Fruit fly (Drosophila melanogaster): ENCODE measurements around the gene CG9776.

The CG9776 gene

DNA sequence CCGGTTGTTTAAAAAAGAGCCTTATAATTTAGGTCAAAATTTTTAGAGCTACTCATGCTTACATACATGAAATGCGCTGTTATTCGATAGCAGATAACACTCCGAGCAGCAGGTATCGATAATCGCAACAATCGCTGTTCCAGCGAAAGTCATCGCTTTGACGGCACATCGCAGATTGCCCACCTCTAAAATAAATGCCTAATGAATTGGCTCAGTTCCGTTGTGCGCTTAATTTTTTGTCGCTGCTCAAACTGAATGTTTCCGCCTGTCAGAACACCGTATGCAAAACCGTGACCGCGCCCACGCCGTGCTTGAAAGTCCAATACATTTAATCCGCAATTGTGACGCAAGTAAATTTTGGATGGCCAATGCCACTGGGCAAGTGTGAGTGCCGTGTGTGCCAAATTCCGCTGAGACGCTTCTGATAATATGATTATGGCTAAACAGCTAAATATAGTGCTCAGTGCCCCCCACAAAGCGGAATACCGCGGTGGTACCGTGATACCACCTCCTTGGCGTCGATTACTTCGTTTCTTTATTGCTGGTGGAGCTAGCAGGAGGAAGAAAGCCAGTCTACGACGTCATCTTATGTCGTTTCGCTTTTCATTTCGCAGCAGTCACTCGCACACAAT lies 14.2 kb downstream of the CG9776 start, which contains the start of gene CG9795:
CG9795 (plus strand) TSS at position 177 of the 632 bp plus-strand sequence.
- TF ChIP-seq Rel (GFP tag; optimal IDR thresholded peaks at IDR 0.05), result no peak
- peak; percentile 46 for TF ChIP-seq Rel (tag; optimal IDR thresholded peaks at IDR 0.05)
- no peak for TF ChIP-seq woc (GFP tag; optimal IDR thresholded peaks at IDR 0.05)
- peak; percentile 37 for TF ChIP-seq OdsH (GFP tag; optimal IDR thresholded peaks at IDR 0.05)
- TF ChIP-seq Hr83 (GFP tag; optimal IDR thresholded peaks at IDR 0.05; ENCODE audit: poor library complexity, severe bottlenecking), result peak; percentile 30
- no peak for TF ChIP-seq Sp1 (GFP tag; optimal IDR thresholded peaks at IDR 0.05)
- TF ChIP-seq fru (GFP tag; optimal IDR thresholded peaks at IDR 0.05), result no peak
- peak; percentile 32 for TF ChIP-seq br (GFP tag; optimal IDR thresholded peaks at IDR 0.05)
- peak; percentile 27 for TF ChIP-seq Jra (GFP tag; optimal IDR thresholded peaks at IDR 0.05)

DNA sequence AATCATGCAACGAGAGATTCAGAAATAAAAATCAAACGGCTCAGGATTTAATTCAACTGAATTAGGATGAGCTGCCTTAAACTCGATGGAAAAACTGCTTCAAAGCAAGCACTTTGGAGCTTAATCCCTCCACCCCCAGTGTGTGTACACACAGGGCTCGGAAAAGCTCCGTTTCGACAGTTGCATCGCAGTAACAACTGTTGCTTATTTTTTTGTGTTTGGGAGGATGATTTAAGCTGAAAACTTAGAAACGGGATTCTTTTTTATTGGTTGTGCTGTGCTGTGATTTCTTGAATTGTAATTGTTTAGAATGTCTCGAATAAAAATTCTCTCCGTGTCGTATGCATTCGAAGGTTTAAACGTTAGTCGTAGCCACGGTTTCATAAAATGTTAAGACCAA lies 14.9 kb downstream of the CG9776 start, which contains the start of gene Syt14:
Syt14 (minus strand) TSS at position 71 of the 400 bp plus-strand sequence.
- no peak for TF ChIP-seq foxo (GFP tag; optimal IDR thresholded peaks at IDR 0.05)
- TF ChIP-seq tai (GFP tag; optimal IDR thresholded peaks at IDR 0.05), result no peak
- no peak for TF ChIP-seq br (GFP tag; optimal IDR thresholded peaks at IDR 0.05)
- TF ChIP-seq lola (GFP tag; optimal IDR thresholded peaks at IDR 0.05), result no peak
- TF ChIP-seq brk (GFP tag; optimal IDR thresholded peaks at IDR 0.05), result no peak
- TF ChIP-seq Rel (GFP tag; optimal IDR thresholded peaks at IDR 0.05), result no peak
- no peak for TF ChIP-seq Rel (tag; optimal IDR thresholded peaks at IDR 0.05)
- no peak for TF ChIP-seq Sp1 (GFP tag; optimal IDR thresholded peaks at IDR 0.05)

DNA sequence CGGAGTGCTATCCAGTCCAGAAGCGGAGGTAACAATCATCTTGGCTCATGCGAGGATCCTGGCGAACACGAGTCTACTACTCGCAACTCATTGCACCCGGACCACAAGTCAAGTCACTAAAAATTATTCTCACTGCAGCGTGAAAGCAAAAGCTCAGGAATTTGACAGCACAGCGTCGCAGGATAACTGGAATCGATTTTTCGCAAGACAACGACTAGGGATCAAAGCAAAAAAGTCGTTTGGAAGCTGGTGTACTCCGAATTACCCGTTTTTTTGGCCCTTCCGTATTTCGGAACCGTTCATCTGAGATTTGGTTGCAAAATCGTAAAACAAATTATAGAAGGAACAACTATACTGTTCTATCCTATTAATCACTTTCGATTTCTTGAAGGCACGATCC lies 15.3 kb downstream of the CG9776 start:
- TF ChIP-seq pan (optimal IDR thresholded peaks at IDR 0.05) (no peak), foxo (GFP tag; optimal IDR thresholded peaks at IDR 0.05) (no peak), Abd-B (GFP tag; optimal IDR thresholded peaks at IDR 0.05) (no peak), Dif (GFP tag; optimal IDR thresholded peaks at IDR 0.05; ENCODE audit: partially characterized antibody) (no peak), Mio (GFP tag; optimal IDR thresholded peaks at IDR 0.05) (no peak)

DNA sequence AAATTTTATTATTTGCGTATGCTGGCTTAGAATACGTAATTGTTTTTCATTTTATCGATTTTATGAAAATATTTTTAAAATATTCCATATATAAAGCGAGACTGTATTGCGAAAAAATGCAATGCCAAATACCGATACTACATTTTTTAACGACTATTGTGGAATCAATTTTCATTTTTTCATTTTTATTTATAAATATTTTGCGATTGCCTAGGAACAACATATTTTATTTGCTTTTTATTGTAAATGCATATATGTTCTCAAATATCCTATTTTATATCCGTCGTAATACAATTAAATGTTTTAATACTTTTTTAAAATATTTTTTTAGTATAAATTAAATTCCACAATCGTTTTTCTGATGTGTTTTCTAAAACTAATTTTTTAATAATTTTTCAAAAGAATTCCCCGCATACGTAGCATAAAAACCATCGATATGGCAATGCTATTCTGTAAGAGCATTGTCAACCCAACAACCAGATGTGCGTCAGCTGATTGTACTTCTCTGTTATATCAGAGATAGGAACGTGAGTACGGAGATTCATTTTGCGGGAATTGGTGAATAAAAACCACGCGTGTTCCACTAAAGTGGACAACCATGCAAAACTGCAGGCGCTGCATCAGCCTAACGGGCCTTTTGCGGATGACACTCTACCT lies 22.7 kb downstream of the CG9776 start, which contains the start of gene Suv3:
Suv3 (plus strand) TSS at position 489 of the 657 bp plus-strand sequence.
- TF ChIP-seq Sp1 (GFP tag; optimal IDR thresholded peaks at IDR 0.05) (peak; percentile 41), GATAd (GFP tag; optimal IDR thresholded peaks at IDR 0.05) (no peak), Abd-B (GFP tag; optimal IDR thresholded peaks at IDR 0.05) (no peak), HLH106 (tag; optimal IDR thresholded peaks at IDR 0.05) (peak; percentile 69), Rel (GFP tag; optimal IDR thresholded peaks at IDR 0.05) (no peak), Rel (tag; optimal IDR thresholded peaks at IDR 0.05) (peak; percentile 33), psq (GFP tag; optimal IDR thresholded peaks at IDR 0.05) (peak; percentile 34)

DNA sequence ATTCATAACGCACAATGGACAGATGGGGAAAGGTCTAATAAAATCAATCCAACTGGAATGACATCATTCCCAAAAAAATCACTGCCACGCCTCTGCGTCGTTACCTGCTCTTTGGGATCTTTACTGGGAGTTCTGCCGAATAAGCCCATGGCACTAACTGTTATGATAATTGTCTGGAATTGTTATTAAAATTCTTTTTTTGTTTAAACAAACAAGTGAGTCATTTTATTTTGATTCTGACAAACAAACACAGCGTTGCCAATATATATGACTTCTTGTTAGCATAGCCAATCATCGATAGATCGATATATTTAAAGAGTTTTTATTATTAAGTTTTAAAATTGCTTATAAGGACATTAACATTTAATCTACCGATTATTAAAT lies 23.2 kb downstream of the CG9776 start, which contains the start of gene Vps24:
Vps24 (minus strand) TSS at position 265 of the 384 bp plus-strand sequence.
- TF ChIP-seq CG32264 (GFP tag; optimal IDR thresholded peaks at IDR 0.05) (no peak), fru (GFP tag; optimal IDR thresholded peaks at IDR 0.05) (no peak), Jra (GFP tag; optimal IDR thresholded peaks at IDR 0.05) (peak; percentile 64), HLH106 (tag; optimal IDR thresholded peaks at IDR 0.05) (no peak)

DNA sequence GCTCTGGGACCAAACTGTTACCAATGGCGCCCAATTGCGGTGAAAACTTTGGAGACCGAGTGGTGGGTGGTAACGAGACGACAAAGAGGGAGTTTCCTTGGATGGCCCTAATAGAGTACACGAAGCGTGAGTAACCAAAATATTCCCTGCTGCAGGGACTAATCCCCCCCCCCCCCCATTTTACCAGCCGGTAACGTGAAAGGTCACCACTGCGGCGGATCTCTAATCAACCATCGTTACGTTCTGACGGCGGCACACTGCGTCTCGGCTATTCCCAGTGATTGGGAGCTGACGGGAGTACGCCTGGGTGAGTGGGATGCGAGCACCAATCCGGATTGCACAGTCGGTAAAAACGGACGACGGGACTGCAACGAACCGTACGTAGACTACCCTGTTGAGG lies 25.2 kb downstream of the CG9776 start:
- TF ChIP-seq Hnf4 (GFP tag; optimal IDR thresholded peaks at IDR 0.05) (no peak), sage (GFP tag; optimal IDR thresholded peaks at IDR 0.05) (no peak), Myc (optimal IDR thresholded peaks at IDR 0.05) (no peak), sv (GFP tag; optimal IDR thresholded peaks at IDR 0.05) (no peak), Jra (GFP tag; optimal IDR thresholded peaks at IDR 0.05) (no peak), Hr83 (GFP tag; optimal IDR thresholded peaks at IDR 0.05; ENCODE audit: poor library complexity, severe bottlenecking) (no peak), dmrt93B (GFP tag; optimal IDR thresholded peaks at IDR 0.05) (no peak), jim (GFP tag; optimal IDR thresholded peaks at IDR 0.05) (no peak), foxo (GFP tag; optimal IDR thresholded peaks at IDR 0.05) (no peak), woc (GFP tag; optimal IDR thresholded peaks at IDR 0.05) (no peak), OdsH (GFP tag; optimal IDR thresholded peaks at IDR 0.05) (no peak), lola (GFP tag; optimal IDR thresholded peaks at IDR 0.05) (no peak), br (GFP tag; optimal IDR thresholded peaks at IDR 0.05) (no peak), dsf (GFP tag; optimal IDR thresholded peaks at IDR 0.05; ENCODE audit: borderline replicate concordance) (no peak), pan (optimal IDR thresholded peaks at IDR 0.05) (no peak), brk (GFP tag; optimal IDR thresholded peaks at IDR 0.05) (no peak)
